Fruit fly (Drosophila melanogaster) whole organism, embryonic: ENCODE results near the gene Tcs3.

Source experiments
- Awh ChIP-seq: fragments of 200-800 bp; sonication (Bioruptor generic); IDR thresholded peaks from 2 replicates; pipeline ENCODE4, ENCODE4 v1.3.6; 2022; ENCODE audit warnings: missing biosample characterization, missing genetic modification characterization
- CG1024 ChIP-seq: fragments of 200-800 bp; sonication (Bioruptor generic); IDR thresholded peaks from 2 replicates; pipeline ENCODE4 v1.3.6; 2022; ENCODE audit warnings: missing biosample characterization, missing genetic modification characterization
- CG10959 ChIP-seq: fragments of 200-800 bp; sonication (Bioruptor generic); IDR thresholded peaks from 2 replicates; pipeline ENCODE4 v1.3.6; 2022; ENCODE audit warnings: missing biosample characterization, missing genetic modification characterization
- CG11695 ChIP-seq: fragments of 200-800 bp; sonication (Bioruptor generic); IDR thresholded peaks from 3 replicates; pipeline ENCODE4 v1.3.6; 2022; ENCODE audit warnings: missing biosample characterization, missing genetic modification characterization
- CG13123 ChIP-seq: fragments of 200-800 bp; sonication (Bioruptor generic); optimal IDR thresholded peaks from 2 replicates; lab custom pipeline; 2016; ENCODE audit warnings: missing biosample characterization, missing genetic modification characterization
- CG15601 ChIP-seq: fragments of 200-800 bp; sonication (Bioruptor generic); optimal IDR thresholded peaks from 3 replicates; lab custom pipeline; 2019; ENCODE audit warnings: missing biosample characterization, mild to moderate bottlenecking, missing genetic modification characterization, moderate library complexity
- CG17186 ChIP-seq: fragments of 200-800 bp; sonication (Bioruptor generic); optimal IDR thresholded peaks from 3 replicates; lab custom pipeline; 2017; ENCODE audit warnings: missing biosample characterization, missing genetic modification reagents, missing genetic modification characterization
- CG17612 ChIP-seq: fragments of 200-800 bp; sonication (Bioruptor generic); IDR thresholded peaks from 2 replicates; pipeline ENCODE4 v1.3.6; 2022; ENCODE audit warnings: missing biosample characterization, missing genetic modification characterization
- CG18011 ChIP-seq: fragments of 200-800 bp; sonication (Bioruptor generic); optimal IDR thresholded peaks from 2 replicates; lab custom pipeline; 2017; ENCODE audit warnings: missing biosample characterization, missing genetic modification characterization, mild to moderate bottlenecking, moderate library complexity, missing genotype
- CG18262 ChIP-seq: fragments of 200-800 bp; optimal IDR thresholded peaks from 3 replicates; lab custom pipeline; 2019; ENCODE audit warnings: missing biosample characterization, mild to moderate bottlenecking, missing genetic modification characterization, moderate library complexity
- CG2875 ChIP-seq: fragments of 200-800 bp; sonication (Bioruptor generic); optimal IDR thresholded peaks from 2 replicates; lab custom pipeline; 2017; ENCODE audit warnings: missing biosample characterization, mild to moderate bottlenecking, missing genetic modification characterization, missing genetic modification reagents
- CG31224 ChIP-seq: fragments of 200-800 bp; sonication (Bioruptor generic); IDR thresholded peaks from 2 replicates; pipeline ENCODE4 v1.3.6; 2022; ENCODE audit warnings: missing biosample characterization, missing genetic modification characterization
- CG32772 ChIP-seq: fragments of 200-800 bp; sonication (Bioruptor generic); IDR thresholded peaks from 2 replicates; pipeline ENCODE4 v1.3.6; 2022; ENCODE audit warnings: missing biosample characterization, missing genetic modification characterization
- CG33213 ChIP-seq: fragments of 200-800 bp; sonication (Bioruptor generic); optimal IDR thresholded peaks from 3 replicates; lab custom pipeline; 2016; ENCODE audit warnings: missing biosample characterization, missing genetic modification characterization
- CG34376 ChIP-seq: fragments of 200-800 bp; sonication (Bioruptor generic); optimal IDR thresholded peaks from 2 replicates; lab custom pipeline; 2018; ENCODE audit warnings: missing biosample characterization, mild to moderate bottlenecking, missing genetic modification characterization
- CG6689 ChIP-seq: fragments of 200-800 bp; sonication (Bioruptor generic); IDR thresholded peaks from 2 replicates; pipeline ENCODE4 v1.3.6; 2022; ENCODE audit warnings: missing biosample characterization, missing genetic modification characterization
- CG6765 ChIP-seq: fragments of 200-800 bp; sonication (Bioruptor generic); optimal IDR thresholded peaks from 3 replicates; lab custom pipeline; 2017; ENCODE audit warnings: missing biosample characterization, mild to moderate bottlenecking, missing genetic modification characterization
- CG7271 ChIP-seq: fragments of 200-800 bp; sonication (Bioruptor generic); optimal IDR thresholded peaks from 2 replicates; lab custom pipeline; 2018; ENCODE audit warnings: missing biosample characterization, mild to moderate bottlenecking, missing genetic modification characterization, moderate library complexity
- CG8089 ChIP-seq: fragments of 200-800 bp; sonication (Bioruptor generic); optimal IDR thresholded peaks from 3 replicates; lab custom pipeline; 2016; ENCODE audit warnings: missing biosample characterization, missing genetic modification characterization
- CG9876 ChIP-seq: fragments of 200-800 bp; sonication (Bioruptor generic); optimal IDR thresholded peaks from 2 replicates; lab custom pipeline; 2016; ENCODE audit warnings: missing biosample characterization, missing genetic modification characterization
- Dbx ChIP-seq: fragments of 200-800 bp; sonication (Bioruptor generic); IDR thresholded peaks from 3 replicates; pipeline ENCODE4 v1.3.6; 2022; ENCODE audit warnings: missing biosample characterization, missing genetic modification characterization
- GATAe ChIP-seq: fragments of 200-800 bp; sonication (Bioruptor generic); conservative IDR thresholded peaks from 2 replicates; pipeline ENCODE4 v1.3.6; 2022; ENCODE audit warnings: missing biosample characterization, missing genetic modification characterization
- H2.0 ChIP-seq: fragments of 200-800 bp; sonication (Bioruptor generic); IDR thresholded peaks from 2 replicates; pipeline ENCODE4 v1.3.6; 2022; ENCODE audit warnings: missing biosample characterization, missing genetic modification characterization
- Hand ChIP-seq: fragments of 200-800 bp; sonication (Bioruptor generic); optimal IDR thresholded peaks from 2 replicates; lab custom pipeline; 2017; ENCODE audit warnings: mild to moderate bottlenecking, missing biosample characterization, missing genetic modification reagents, missing genetic modification characterization
- Lpt ChIP-seq: fragments of >200 bp; optimal IDR thresholded peaks from 2 replicates; lab custom pipeline; 2018; ENCODE audit warnings: missing biosample characterization, missing genetic modification characterization
- Nf-YB ChIP-seq: fragments of 200-800 bp; sonication (Bioruptor generic); optimal IDR thresholded peaks from 3 replicates; lab custom pipeline; 2019; ENCODE audit warnings: missing biosample characterization, mild to moderate bottlenecking, missing genetic modification characterization, moderate library complexity
- Oli ChIP-seq: fragments of 200-800 bp; sonication (Bioruptor generic); optimal IDR thresholded peaks from 2 replicates; lab custom pipeline; 2018; ENCODE audit warnings: missing biosample characterization, mild to moderate bottlenecking, missing genetic modification characterization, moderate library complexity
- Sox100B ChIP-seq: fragments of 200-800 bp; sonication (Bioruptor generic); optimal IDR thresholded peaks from 3 replicates; lab custom pipeline; 2018; ENCODE audit warnings: missing biosample characterization, mild to moderate bottlenecking, missing genetic modification characterization
- Taf1 ChIP-seq: fragments of 200-800 bp; sonication (Bioruptor generic); IDR thresholded peaks from 2 replicates; pipeline ENCODE4 v1.3.6; 2022; ENCODE audit warnings: missing biosample characterization, missing genetic modification characterization
- Trl ChIP-seq, 3 experiments: fragments of >200 bp in 2 of 3; fragments of 200-800 bp in 1 of 3; sonication (Bioruptor generic) in 1 of 3; optimal IDR thresholded peaks; 2 replicates in 1 of 3; 3 replicates in 2 of 3; lab custom pipeline; 2016 to 2017; ENCODE audit warnings: missing biosample characterization in 1 of 3, missing genetic modification characterization in 1 of 3
- Xbp1 ChIP-seq: fragments of 200-800 bp; sonication (Bioruptor generic); optimal IDR thresholded peaks from 3 replicates; lab custom pipeline; 2016; ENCODE audit warnings: missing biosample characterization, mild to moderate bottlenecking, missing genetic modification characterization
- abd-A ChIP-seq: fragments of 200-800 bp; sonication (Bioruptor generic); optimal IDR thresholded peaks from 3 replicates; lab custom pipeline; 2019; ENCODE audit warnings: missing biosample characterization, mild to moderate bottlenecking, missing genetic modification characterization, moderate library complexity
- aop ChIP-seq: fragments of 200-800 bp; sonication (Bioruptor generic); IDR thresholded peaks from 2 replicates; pipeline ENCODE4 v1.3.6; 2022; ENCODE audit warnings: missing biosample characterization, missing genetic modification characterization
- bowl ChIP-seq: fragments of 200-800 bp; sonication (Bioruptor generic); IDR thresholded peaks from 2 replicates; pipeline ENCODE4 v1.3.6; 2022; ENCODE audit warnings: missing biosample characterization, missing genetic modification characterization
- chinmo ChIP-seq: fragments of 200-800 bp; sonication (Bioruptor generic); IDR thresholded peaks from 4 replicates; pipeline ENCODE4 v1.3.6; 2022; ENCODE audit warnings: missing biosample characterization, missing genetic modification characterization; ENCODE audit not compliant: partially characterized antibody
- chn ChIP-seq: fragments of 200-800 bp; sonication (Bioruptor generic); optimal IDR thresholded peaks from 2 replicates; lab custom pipeline; 2016; ENCODE audit warnings: missing biosample characterization, missing genetic modification characterization
- crol ChIP-seq: fragments of 200-800 bp; sonication (Bioruptor generic); IDR thresholded peaks from 2 replicates; pipeline ENCODE4 v1.3.6; 2022; ENCODE audit warnings: missing biosample characterization, missing genetic modification characterization
- esg ChIP-seq: fragments of 200-800 bp; sonication (Bioruptor generic); conservative IDR thresholded peaks from 2 replicates; pipeline ENCODE4 v1.3.6; 2022; ENCODE audit warnings: missing biosample characterization, missing genetic modification characterization
- fd96Cb ChIP-seq: fragments of 200-800 bp; sonication (Bioruptor generic); optimal IDR thresholded peaks from 2 replicates; lab custom pipeline; 2018; ENCODE audit warnings: missing biosample characterization, mild to moderate bottlenecking, missing genetic modification characterization, moderate library complexity
- ftz-f1 ChIP-seq: fragments of 200-800 bp; sonication (Bioruptor generic); optimal IDR thresholded peaks from 2 replicates; lab custom pipeline; 2016; ENCODE audit warnings: missing biosample characterization, missing genetic modification characterization
- gfzf ChIP-seq: fragments of 200-800 bp; sonication (Bioruptor generic); optimal IDR thresholded peaks from 2 replicates; lab custom pipeline; 2016; ENCODE audit warnings: missing biosample characterization, mild to moderate bottlenecking, missing genetic modification characterization, moderate library complexity
- insv ChIP-seq, 2 experiments: fragments of 200-800 bp; sonication (Bioruptor generic); optimal IDR thresholded peaks; 3 replicates each; lab custom pipeline; 2016 to 2018; ENCODE audit warnings: missing biosample characterization in 2 of 2, missing genetic modification characterization in 2 of 2
- klu ChIP-seq: fragments of 200-800 bp; sonication (Bioruptor generic); IDR thresholded peaks from 2 replicates; pipeline ENCODE4 v1.3.6; 2022; ENCODE audit warnings: missing biosample characterization, missing genetic modification characterization
- lab ChIP-seq: fragments of 200-800 bp; sonication (Bioruptor generic); optimal IDR thresholded peaks from 3 replicates; lab custom pipeline; 2017; ENCODE audit warnings: missing biosample characterization, missing genetic modification characterization, mild to moderate bottlenecking, moderate library complexity, missing genetic modification reagents
- lmd ChIP-seq: fragments of 200-800 bp; sonication (Bioruptor generic); IDR thresholded peaks from 2 replicates; pipeline ENCODE4 v1.3.6; 2022; ENCODE audit warnings: missing biosample characterization, missing genetic modification characterization
- luna ChIP-seq: fragments of 200-800 bp; sonication (Bioruptor generic); optimal IDR thresholded peaks from 2 replicates; lab custom pipeline; 2016; ENCODE audit warnings: missing biosample characterization, missing genetic modification characterization
- mirr ChIP-seq: fragments of 200-800 bp; sonication (Bioruptor generic); optimal IDR thresholded peaks from 3 replicates; lab custom pipeline; 2018; ENCODE audit warnings: missing biosample characterization, mild to moderate bottlenecking, missing genetic modification characterization
- sisA ChIP-seq: fragments of 200-800 bp; sonication (Bioruptor generic); IDR thresholded peaks from 2 replicates; pipeline ENCODE4 v1.3.6; 2022; ENCODE audit warnings: missing biosample characterization, missing genetic modification characterization
- tap ChIP-seq: fragments of 200-800 bp; optimal IDR thresholded peaks from 3 replicates; lab custom pipeline; 2019; ENCODE audit warnings: missing biosample characterization, mild to moderate bottlenecking, missing genetic modification characterization, moderate library complexity
- unc-4 ChIP-seq: fragments of 200-800 bp; sonication (Bioruptor generic); IDR thresholded peaks from 2 replicates; pipeline ENCODE4 v1.3.6; 2022; ENCODE audit warnings: missing biosample characterization, missing genetic modification characterization; ENCODE audit not compliant: partially characterized antibody
- vfl ChIP-seq: fragments of 200-800 bp; sonication (Bioruptor generic); optimal IDR thresholded peaks from 2 replicates; lab custom pipeline; 2016; ENCODE audit warnings: missing biosample characterization, missing genetic modification characterization

Gene Tcs3

DNA sequence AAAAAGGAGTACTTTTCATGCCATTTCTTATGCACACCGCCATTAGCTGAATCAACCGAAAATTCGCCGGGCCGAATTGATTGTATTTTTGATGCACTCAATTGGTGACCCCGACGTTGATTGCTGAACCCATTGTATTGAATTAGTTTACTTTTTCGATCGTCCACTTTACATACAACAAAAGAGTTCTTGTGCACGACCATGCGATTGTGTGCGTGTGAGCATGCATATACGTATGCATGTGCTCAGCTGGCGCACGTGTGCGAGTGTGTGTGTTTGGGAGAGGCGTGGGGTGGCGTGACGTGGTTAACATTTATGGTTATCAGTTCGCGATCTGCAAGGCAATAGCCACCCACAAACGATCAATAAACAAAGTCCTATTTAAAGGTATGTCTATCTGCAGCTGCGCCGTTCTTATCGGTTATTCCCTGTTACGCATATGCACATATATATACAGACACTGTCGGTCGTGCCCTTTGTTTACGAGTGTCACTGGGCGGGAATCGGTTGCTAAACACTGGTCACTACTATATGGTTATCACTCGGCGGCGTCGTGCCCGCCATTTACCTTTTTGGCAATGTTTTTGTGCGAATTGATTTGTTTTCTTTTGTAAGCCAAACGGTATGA, 33.6 kb downstream of the Tcs3 start (continued):
- no peak for TF ChIP-seq unc-4 (GFP tag; lab: Robert Waterston, UW)
- TF ChIP-seq CG8089 (GFP tag; lab: Kevin White, UChicago) = no peak
- TF ChIP-seq tap (tag; lab: Kevin White, UChicago) = no peak
- no peak for TF ChIP-seq CG17612 (GFP tag; lab: Robert Waterston, UW)
- no peak for TF ChIP-seq Hand (GFP tag; lab: Kevin White, UChicago)
- TF ChIP-seq CG11695 (GFP tag; lab: Robert Waterston, UW) = no peak
- no peak for TF ChIP-seq Lpt (GFP tag; lab: Kevin White, UChicago)
- no peak for TF ChIP-seq H2.0 (GFP tag; lab: Robert Waterston, UW)
- TF ChIP-seq CG15601 (tag; lab: Kevin White, UChicago) = no peak
- TF ChIP-seq GATAe (GFP tag; lab: Robert Waterston, UW) = no peak
- no peak for TF ChIP-seq abd-A (tag; lab: Kevin White, UChicago)
- TF ChIP-seq chn (GFP tag; lab: Kevin White, UChicago) = no peak
- peak in 1 of 2 experiments; percentile 2 for TF ChIP-seq Trl (optimal IDR thresholded peaks at IDR 0.05; lab: Kevin White, UChicago)
- TF ChIP-seq Trl (GFP tag; optimal IDR thresholded peaks at IDR 0.05; lab: Kevin White, UChicago) = no peak
- no peak for TF ChIP-seq Awh (GFP tag; lab: Robert Waterston, UW)
- TF ChIP-seq Sox100B = no peak
- no peak for TF ChIP-seq CG33213
- no peak for TF ChIP-seq CG18262 (tag; lab: Kevin White, UChicago)
- TF ChIP-seq fd96Cb (tag; lab: Kevin White, UChicago) = no peak
- TF ChIP-seq Xbp1 (GFP tag; lab: Kevin White, UChicago) = peak; percentile 20
- no peak for TF ChIP-seq CG10959
- TF ChIP-seq esg (GFP tag; lab: Robert Waterston, UW) = no peak
- TF ChIP-seq bowl (GFP tag; lab: Robert Waterston, UW) = no peak
- TF ChIP-seq CG9876 (GFP tag; lab: Kevin White, UChicago) = no peak
- TF ChIP-seq CG6765 (GFP tag; lab: Kevin White, UChicago) = no peak
- no peak for TF ChIP-seq CG6689 (GFP tag; lab: Robert Waterston, UW)
- TF ChIP-seq Taf1 = no peak
- TF ChIP-seq CG34376 (GFP tag; lab: Kevin White, UChicago) = peak; percentile 26
- no peak for TF ChIP-seq insv (GFP tag; optimal IDR thresholded peaks at IDR 0.05; lab: Kevin White, UChicago)
- peak; percentile 37 for TF ChIP-seq mirr (GFP tag; lab: Kevin White, UChicago)
- no peak for TF ChIP-seq CG18011 (GFP tag; lab: Kevin White, UChicago)
- TF ChIP-seq CG17186 = no peak
- no peak for TF ChIP-seq Nf-YB
- TF ChIP-seq CG2875 = no peak
- no peak for TF ChIP-seq gfzf (GFP tag; lab: Kevin White, UChicago)
- no peak for TF ChIP-seq crol
- TF ChIP-seq CG32772 (GFP tag; lab: Robert Waterston, UW) = no peak
- TF ChIP-seq lmd (GFP tag; lab: Robert Waterston, UW) = no peak
- TF ChIP-seq vfl (GFP tag; lab: Kevin White, UChicago) = no peak
- no peak for TF ChIP-seq luna (GFP tag; lab: Kevin White, UChicago)
- no peak for TF ChIP-seq Oli
- no peak for TF ChIP-seq lab (GFP tag; lab: Kevin White, UChicago)
- no peak for TF ChIP-seq sisA (GFP tag; lab: Robert Waterston, UW)
- no peak for TF ChIP-seq CG1024 (GFP tag; lab: Robert Waterston, UW)
- TF ChIP-seq CG7271 (tag; lab: Kevin White, UChicago) = no peak
- TF ChIP-seq klu (GFP tag; lab: Robert Waterston, UW) = no peak
- TF ChIP-seq Dbx (GFP tag; lab: Robert Waterston, UW) = no peak
- TF ChIP-seq CG13123 (GFP tag; lab: Kevin White, UChicago) = no peak
- peak; percentile 97 for TF ChIP-seq chinmo
- TF ChIP-seq aop (GFP tag; lab: Robert Waterston, UW) = no peak
- no peak for TF ChIP-seq ftz-f1 (GFP tag; lab: Kevin White, UChicago)
- TF ChIP-seq CG31224 (GFP tag; lab: Robert Waterston, UW) = no peak
